Worm (Caenorhabditis elegans) whole organism, midembryonic: ENCODE data around the gene F48E8.4.

Experiments used
- flt-1 ChIP-seq: fragments of 200-800 bp; sonication (Bioruptor generic); IDR thresholded peaks from 2 replicates; pipeline ENCODE4 v1.3.6; 2022; ENCODE audit warnings: missing genetic modification characterization, missing compliant biosample characterization
- med-1 ChIP-seq: sonication (generic microtip); optimal IDR thresholded peaks from 2 replicates; lab custom pipeline; 2017; ENCODE audit warnings: missing genetic modification characterization, mild to moderate bottlenecking, missing compliant biosample characterization, antibody characterized with exemption, missing genetic modification reagents; ENCODE audit not compliant: insufficient read depth
- ref-1 ChIP-seq: fragments of 200-800 bp; sonication (Bioruptor generic); conservative IDR thresholded peaks from 2 replicates; pipeline ENCODE4 v1.3.6; 2022; ENCODE audit warnings: missing genetic modification reagents, missing genetic modification characterization, missing compliant biosample characterization
- ztf-29 ChIP-seq: fragments of 200-800 bp; sonication (Bioruptor generic); IDR thresholded peaks from 2 replicates; pipeline ENCODE4 v1.3.6; 2022; ENCODE audit warnings: missing genetic modification reagents, missing genetic modification characterization, missing compliant biosample characterization

DNA sequence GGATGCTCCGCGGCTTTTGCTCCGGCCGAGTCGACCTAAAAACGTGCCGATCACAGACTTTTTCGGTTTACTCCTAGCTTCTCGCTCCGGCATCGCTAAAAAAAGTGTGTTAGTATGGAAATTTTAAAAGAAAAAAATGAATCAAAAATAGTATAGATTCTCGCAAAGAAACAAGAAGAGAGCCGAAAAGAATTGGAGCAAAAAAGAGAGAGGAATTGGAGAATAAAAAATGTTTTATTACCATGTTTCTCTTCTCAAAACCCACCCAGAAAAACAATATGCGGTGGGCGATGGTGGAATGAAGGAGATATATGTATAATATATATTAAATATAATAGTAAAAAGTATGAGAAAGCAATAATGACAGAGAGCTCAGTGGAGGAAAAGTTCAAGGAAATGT is 12.8 kb upstream of the F48E8.4 start, which contains the start of gene W03A5.6:
- no peak for TF ChIP-seq med-1 (GFP tag; lab: Kevin White, UChicago)
- no peak for TF ChIP-seq flt-1 (GFP tag; lab: Robert Waterston, UW)
- no peak for TF ChIP-seq ztf-29
- no peak for TF ChIP-seq ref-1 (GFP tag; lab: Robert Waterston, UW)
